Fruit fly (Drosophila melanogaster) whole organism, embryonic: ENCODE data around the gene CG9776.

Experiments
- Ada2b ChIP-seq: fragments of 200-800 bp; sonication (Bioruptor generic); IDR thresholded peaks from 2 replicates; pipeline ENCODE4 v1.3.6; 2022; ENCODE audit warnings: missing biosample characterization, missing genetic modification characterization
- CG10543 ChIP-seq: fragments of 200-800 bp; sonication (Bioruptor generic); optimal IDR thresholded peaks from 3 replicates; lab custom pipeline; 2017; ENCODE audit warnings: missing biosample characterization, mild to moderate bottlenecking, missing genetic modification characterization, moderate library complexity
- CG13775 ChIP-seq: fragments of 200-800 bp; sonication (Bioruptor generic); optimal IDR thresholded peaks from 3 replicates; lab custom pipeline; 2017; ENCODE audit warnings: missing biosample characterization, mild to moderate bottlenecking, missing genetic modification characterization
- CG17568 ChIP-seq: fragments of 200-800 bp; sonication (Bioruptor generic); optimal IDR thresholded peaks from 2 replicates; lab custom pipeline; 2018; ENCODE audit warnings: missing biosample characterization, mild to moderate bottlenecking, missing genetic modification characterization, moderate library complexity
- CG18011 ChIP-seq: fragments of 200-800 bp; sonication (Bioruptor generic); optimal IDR thresholded peaks from 2 replicates; lab custom pipeline; 2017; ENCODE audit warnings: missing biosample characterization, missing genetic modification characterization, mild to moderate bottlenecking, moderate library complexity, missing genotype
- CG2116 ChIP-seq: fragments of 200-800 bp; sonication (Bioruptor generic); optimal IDR thresholded peaks from 3 replicates; lab custom pipeline; 2018; ENCODE audit warnings: missing biosample characterization, mild to moderate bottlenecking, missing genetic modification characterization
- CG30020 ChIP-seq: fragments of 200-800 bp; optimal IDR thresholded peaks from 2 replicates; lab custom pipeline; 2019; ENCODE audit warnings: missing biosample characterization, mild to moderate bottlenecking, missing genetic modification characterization, moderate library complexity
- CG30431 ChIP-seq: fragments of 200-800 bp; sonication (Bioruptor generic); optimal IDR thresholded peaks from 2 replicates; lab custom pipeline; 2017; ENCODE audit warnings: missing biosample characterization, missing genetic modification characterization
- CG3407 ChIP-seq: fragments of 200-800 bp; sonication (Bioruptor generic); optimal IDR thresholded peaks from 2 replicates; lab custom pipeline; 2018; ENCODE audit warnings: missing biosample characterization, mild to moderate bottlenecking, missing genetic modification characterization
- CG4424 ChIP-seq: fragments of 200-800 bp; sonication (Bioruptor generic); optimal IDR thresholded peaks from 3 replicates; lab custom pipeline; 2016; ENCODE audit warnings: missing biosample characterization, missing genetic modification characterization
- CG6683 ChIP-seq: fragments of 200-800 bp; sonication (Bioruptor generic); optimal IDR thresholded peaks from 2 replicates; lab custom pipeline; 2017; ENCODE audit warnings: missing biosample characterization, mild to moderate bottlenecking, missing genetic modification characterization, missing genetic modification reagents
- CG7556 ChIP-seq: fragments of 200-800 bp; sonication (Bioruptor generic); optimal IDR thresholded peaks from 2 replicates; lab custom pipeline; 2017; ENCODE audit warnings: missing biosample characterization, mild to moderate bottlenecking, missing genetic modification characterization
- CG9437 ChIP-seq: fragments of 200-800 bp; sonication (Bioruptor generic); optimal IDR thresholded peaks from 2 replicates; lab custom pipeline; 2018; ENCODE audit warnings: missing biosample characterization, mild to moderate bottlenecking, missing genetic modification characterization
- CG9817 ChIP-seq: fragments of 200-800 bp; sonication (Bioruptor generic); optimal IDR thresholded peaks from 2 replicates; lab custom pipeline; 2018; ENCODE audit warnings: missing biosample characterization, mild to moderate bottlenecking, missing genetic modification characterization, moderate library complexity
- Med ChIP-seq: fragments of 200-800 bp; sonication (Bioruptor generic); peaks from one replicate; lab custom pipeline; 2016; ENCODE audit warnings: missing biosample characterization, missing genetic modification characterization, mild to moderate bottlenecking, inconsistent platforms, moderate library complexity
- NC2β ChIP-seq: fragments of 200-800 bp; sonication (Bioruptor generic); optimal IDR thresholded peaks from 2 replicates; lab custom pipeline; 2016; ENCODE audit warnings: missing biosample characterization, missing genetic modification characterization
- Scr ChIP-seq: fragments of 200-800 bp; sonication (Bioruptor generic); IDR thresholded peaks from 2 replicates; pipeline ENCODE4 v1.3.6; 2022; ENCODE audit warnings: missing biosample characterization, missing genetic modification characterization; ENCODE audit not compliant: partially characterized antibody
- cato ChIP-seq: fragments of 200-800 bp; sonication (Bioruptor generic); optimal IDR thresholded peaks from 2 replicates; lab custom pipeline; 2016; ENCODE audit warnings: missing biosample characterization, missing genetic modification characterization, borderline replicate concordance
- ci ChIP-seq: fragments of 200-800 bp; sonication (Bioruptor generic); IDR thresholded peaks from 3 replicates; pipeline ENCODE4 v1.3.6; 2022; ENCODE audit warnings: missing biosample characterization, missing genetic modification characterization
- pzg ChIP-seq: fragments of 200-800 bp; sonication (Bioruptor generic); optimal IDR thresholded peaks from 3 replicates; lab custom pipeline; 2018; ENCODE audit warnings: missing biosample characterization, mild to moderate bottlenecking, missing genetic modification characterization, moderate library complexity

CG9776 gene

dm6 chr3R:4280062-4280461 is 53.8 kb downstream of the CG9776 start, which contains the start of gene cpx (continued):
- TF ChIP-seq CG3407 (GFP tag; lab: Kevin White, UChicago) (no peak), cato (GFP tag; lab: Kevin White, UChicago) (no peak), CG10543 (GFP tag; lab: Kevin White, UChicago) (peak; percentile 36), pzg (GFP tag; lab: Kevin White, UChicago) (peak; percentile 8), CG30020 (no peak), CG9817 (no peak), CG13775 (no peak), CG9437 (GFP tag; lab: Kevin White, UChicago) (no peak), CG18011 (no peak), ci (GFP tag; lab: Robert Waterston, UW) (peak; percentile 51; the same call in 1 of the 3 replicates), NC2β (GFP tag; lab: Kevin White, UChicago) (no peak), CG30431 (no peak), CG17568 (GFP tag; lab: Kevin White, UChicago) (no peak), CG7556 (GFP tag; lab: Kevin White, UChicago) (no peak), Scr (no peak), Med (peak; percentile 78)

- TF ChIP-seq CG4424 (GFP tag; lab: Kevin White, UChicago): no peak
- no peak for TF ChIP-seq CG2116 (GFP tag; lab: Kevin White, UChicago)
- TF ChIP-seq CG6683 (GFP tag; lab: Kevin White, UChicago): no peak
- no peak for TF ChIP-seq Ada2b (GFP tag; lab: Robert Waterston, UW)
These were observed 56.0 kb downstream of the CG9776 start, which contains the start of gene flip for dm6 chr3R:4277828-4278227. flip (minus strand) TSS chr3R:4277928.
